Worm (Caenorhabditis elegans) whole organism, L1 larva: ENCODE measurements around the gene EEED8.13.

Source experiments
- C04F5.9 ChIP-seq: sonication (generic microtip); optimal IDR thresholded peaks from 2 replicates; lab custom pipeline; 2016; ENCODE audit warnings: missing genetic modification characterization, missing compliant biosample characterization
- C34B4.2 ChIP-seq: sonication (generic microtip); optimal IDR thresholded peaks from 2 replicates; lab custom pipeline; 2017; ENCODE audit warnings: mild to moderate bottlenecking, missing genetic modification characterization, missing compliant biosample characterization
- aha-1 ChIP-seq: fragments of 150-350 bp; optimal IDR thresholded peaks from 2 replicates; lab custom pipeline; 2014; ENCODE audit warnings: missing biosample characterization, missing genetic modification characterization
- alr-1 ChIP-seq: fragments of 200-800 bp; sonication (Bioruptor generic); optimal IDR thresholded peaks from 2 replicates; lab custom pipeline; 2018; ENCODE audit warnings: borderline replicate concordance, mild to moderate bottlenecking, missing genetic modification characterization, missing compliant biosample characterization
- aly-2 ChIP-seq: fragments of 150-350 bp; optimal IDR thresholded peaks from 2 replicates; lab custom pipeline; 2014; ENCODE audit warnings: missing biosample characterization, missing genetic modification characterization
- blmp-1 ChIP-seq: fragments of 150-350 bp; optimal IDR thresholded peaks from 2 replicates; lab custom pipeline; 2014; ENCODE audit warnings: missing biosample characterization, missing genetic modification characterization
- ceh-63 ChIP-seq: fragments of 200-800 bp; sonication (Bioruptor generic); optimal IDR thresholded peaks from 2 replicates; lab custom pipeline; 2018; ENCODE audit warnings: mild to moderate bottlenecking, missing genetic modification characterization, missing compliant biosample characterization
- ceh-82 ChIP-seq, 3 experiments: fragments of 150-350 bp in 1 of 3; sonication (generic microtip) in 2 of 3; optimal IDR thresholded peaks; 2 replicates each; lab custom pipeline; 2014 to 2017; ENCODE audit warnings: missing biosample characterization in 3 of 3, missing genetic modification characterization in 3 of 3
- ces-1 ChIP-seq: fragments of 150-350 bp; optimal IDR thresholded peaks from 2 replicates; lab custom pipeline; 2014; ENCODE audit warnings: missing biosample characterization, missing genetic modification reagents, missing genetic modification characterization
- efl-1 ChIP-seq, 4 experiments: fragments of 150-350 bp; optimal IDR thresholded peaks in 3 of 4; peaks in 1 of 4; 1 replicate in 1 of 4; 2 replicates in 3 of 4; lab custom pipeline; 2014; ENCODE audit warnings: missing biosample characterization in 2 of 4, missing genetic modification characterization in 2 of 4, missing genetic modification reagents in 2 of 4
- efl-3 ChIP-seq: fragments of 200-800 bp; sonication (Bioruptor generic); optimal IDR thresholded peaks from 2 replicates; lab custom pipeline; 2018; ENCODE audit warnings: mild to moderate bottlenecking, missing genetic modification characterization, missing compliant biosample characterization
- egl-13 ChIP-seq: sonication (generic microtip); optimal IDR thresholded peaks from 2 replicates; lab custom pipeline; 2016; ENCODE audit warnings: missing genotype, missing genetic modification reagents, missing genetic modification characterization, missing compliant biosample characterization
- elt-3 ChIP-seq, 6 experiments: fragments of 150-350 bp in 1 of 6; sonication (generic microtip); optimal IDR thresholded peaks; 2 replicates each; lab custom pipeline; 2017 to 2018; ENCODE audit warnings: missing biosample characterization in 6 of 6, missing genetic modification characterization in 6 of 6, inconsistent platforms in 1 of 6
- ets-5 ChIP-seq: fragments of 200-800 bp; sonication (Bioruptor generic); IDR thresholded peaks from 2 replicates; pipeline ENCODE4 v1.3.6; 2022; ENCODE audit warnings: missing genetic modification characterization, missing compliant biosample characterization
- irx-1 ChIP-seq: sonication (generic microtip); optimal IDR thresholded peaks from 2 replicates; lab custom pipeline; 2016; ENCODE audit warnings: missing genetic modification characterization, missing compliant biosample characterization
- jun-1 ChIP-seq: fragments of 150-350 bp; optimal IDR thresholded peaks from 2 replicates; lab custom pipeline; 2014; ENCODE audit warnings: missing biosample characterization, missing genetic modification reagents, missing genetic modification characterization
- lin-14 ChIP-seq: fragments of 200-800 bp; sonication (Bioruptor generic); optimal IDR thresholded peaks from 2 replicates; lab custom pipeline; 2018; ENCODE audit warnings: mild to moderate bottlenecking, missing genetic modification characterization, moderate library complexity, missing compliant biosample characterization
- lin-15B ChIP-seq: fragments of 150-350 bp; sonication (generic microtip); optimal IDR thresholded peaks from 3 replicates; lab custom pipeline; 2014; ENCODE audit warnings: missing biosample characterization, missing genetic modification characterization
- lin-35 ChIP-seq, 2 experiments: fragments of 150-350 bp; optimal IDR thresholded peaks; 2 replicates each; lab custom pipeline; 2014; ENCODE audit warnings: missing biosample characterization in 2 of 2, missing genetic modification characterization in 2 of 2, missing genetic modification reagents in 2 of 2
- lin-39 ChIP-seq: fragments of 150-350 bp; optimal IDR thresholded peaks from 2 replicates; lab custom pipeline; 2014; ENCODE audit warnings: missing biosample characterization, missing genetic modification reagents, missing genetic modification characterization
- mdl-1 ChIP-seq, 2 experiments: fragments of 150-350 bp; optimal IDR thresholded peaks; 2 replicates each; lab custom pipeline; 2014 to 2017; ENCODE audit warnings: missing biosample characterization in 2 of 2, missing genetic modification characterization in 2 of 2, inconsistent platforms in 1 of 2
- mep-1 ChIP-seq: fragments of 150-350 bp; optimal IDR thresholded peaks from 2 replicates; lab custom pipeline; 2014; ENCODE audit warnings: missing biosample characterization, missing genetic modification characterization
- nhr-237 ChIP-seq: fragments of 150-350 bp; optimal IDR thresholded peaks from 2 replicates; lab custom pipeline; 2014; ENCODE audit warnings: missing biosample characterization, missing genetic modification characterization
- nhr-28 ChIP-seq: fragments of 150-350 bp; optimal IDR thresholded peaks from 2 replicates; lab custom pipeline; 2014; ENCODE audit warnings: missing biosample characterization, missing genetic modification characterization
- nhr-77 ChIP-seq: fragments of 150-350 bp; optimal IDR thresholded peaks from 2 replicates; lab custom pipeline; 2014; ENCODE audit warnings: missing biosample characterization, missing genetic modification characterization
- nhr-84 ChIP-seq: sonication (generic microtip); optimal IDR thresholded peaks from 2 replicates; lab custom pipeline; 2017; ENCODE audit warnings: missing biosample characterization, missing genetic modification characterization
- pag-3 ChIP-seq: sonication (generic microtip); optimal IDR thresholded peaks from 2 replicates; lab custom pipeline; 2017; ENCODE audit warnings: missing genetic modification characterization, mild to moderate bottlenecking, missing compliant biosample characterization, antibody characterized with exemption, borderline replicate concordance; ENCODE audit not compliant: insufficient read depth
- pqm-1 ChIP-seq: sonication (generic microtip); optimal IDR thresholded peaks from 3 replicates; lab custom pipeline; 2017; ENCODE audit warnings: missing biosample characterization, missing genetic modification characterization
- snu-23 ChIP-seq: sonication (generic microtip); optimal IDR thresholded peaks from 2 replicates; lab custom pipeline; 2016; ENCODE audit warnings: missing genetic modification characterization, missing compliant biosample characterization
- sox-4 ChIP-seq: sonication (generic microtip); optimal IDR thresholded peaks from 2 replicates; lab custom pipeline; 2016; ENCODE audit warnings: missing genetic modification characterization, missing compliant biosample characterization
- sptf-1 ChIP-seq: fragments of 150-350 bp; optimal IDR thresholded peaks from 2 replicates; lab custom pipeline; 2014; ENCODE audit warnings: missing biosample characterization, missing genetic modification characterization
- unc-130 ChIP-seq: fragments of 150-350 bp; optimal IDR thresholded peaks from 2 replicates; lab custom pipeline; 2017; ENCODE audit warnings: missing biosample characterization, missing genetic modification characterization, inconsistent platforms
- unc-30 ChIP-seq: sonication (generic microtip); optimal IDR thresholded peaks from 2 replicates; lab custom pipeline; 2017; ENCODE audit warnings: missing biosample characterization, missing genetic modification characterization
- unc-62 ChIP-seq: fragments of 150-350 bp; optimal IDR thresholded peaks from 2 replicates; lab custom pipeline; 2014; ENCODE audit warnings: missing biosample characterization, missing genetic modification reagents, missing genetic modification characterization
- unc-86 ChIP-seq: sonication (generic microtip); optimal IDR thresholded peaks from 2 replicates; lab custom pipeline; 2016; ENCODE audit warnings: missing genetic modification characterization, missing compliant biosample characterization
- vab-15 ChIP-seq: sonication (generic microtip); optimal IDR thresholded peaks from 2 replicates; lab custom pipeline; 2017; ENCODE audit warnings: missing genotype, mild to moderate bottlenecking, missing genetic modification characterization, missing compliant biosample characterization
- zip-4 ChIP-seq: fragments of 200-800 bp; sonication (Bioruptor generic); optimal IDR thresholded peaks from 2 replicates; lab custom pipeline; 2018; ENCODE audit warnings: mild to moderate bottlenecking, missing genetic modification characterization, moderate library complexity, missing compliant biosample characterization
- ztf-4 ChIP-seq: fragments of 150-350 bp; optimal IDR thresholded peaks from 2 replicates; lab custom pipeline; 2014; ENCODE audit warnings: missing biosample characterization, missing genetic modification characterization

EEED8.13 gene

DNA sequence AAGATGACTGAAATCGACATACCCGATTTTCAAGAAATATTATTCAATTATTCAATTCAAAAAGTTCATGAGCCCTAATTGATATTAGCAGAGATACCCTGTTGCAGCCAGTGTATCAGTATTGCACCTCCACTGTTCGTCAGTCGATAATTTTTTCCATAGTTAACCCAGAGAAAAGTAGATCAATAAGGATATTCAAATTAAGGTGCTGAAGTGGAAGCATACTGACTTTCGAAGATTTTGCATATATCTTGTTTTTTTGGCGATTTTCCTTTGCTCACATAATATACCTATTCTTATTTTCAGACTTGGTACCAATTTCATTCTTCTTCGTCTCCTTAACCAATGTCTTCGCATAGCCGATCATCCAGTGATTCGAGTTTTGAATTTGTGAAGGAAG, 6.6 kb upstream of the EEED8.13 start, which contains the start of gene EEED8.15:
Gene EEED8.15 (plus strand): TSS at position 301 of the 400 bp plus-strand sequence.
- TF ChIP-seq ces-1 (no peak), unc-86 (tag; lab: Kevin White, UChicago) (no peak), pag-3 (no peak), zip-4 (GFP tag; lab: Kevin White, UChicago) (no peak), nhr-237 (tag; lab: Kevin White, UChicago) (no peak)

- no peak for TF ChIP-seq vab-15 (tag; lab: Kevin White, UChicago)
- TF ChIP-seq aly-2 (tag; lab: Kevin White, UChicago), result no peak
- TF ChIP-seq snu-23 (GFP tag; lab: Kevin White, UChicago), result no peak
- TF ChIP-seq sptf-1, result no peak
- TF ChIP-seq jun-1, result no peak
- TF ChIP-seq mep-1 (tag; lab: Kevin White, UChicago), result no peak
Measured at ce11 chrII:5418317-5418716, 6.0 kb upstream of the EEED8.13 start.

ce11 chrII:5417905-5418304, 5.5 kb upstream of the EEED8.13 start:
- TF ChIP-seq nhr-84 (tag; lab: Kevin White, UChicago) (no peak), efl-1 (optimal IDR thresholded peaks at IDR 0.05; lab: Kevin White, UChicago) (no peak), efl-1 (GFP tag; optimal IDR thresholded peaks at IDR 0.05 in 1 of 2; lab: Kevin White, UChicago) (peak in 1 of 2 experiments; percentile 23)

ce11 chrII:5416204-5416764, 3.9 kb upstream of the EEED8.13 start, which contains the start of gene EEED8.2:
Gene EEED8.2, plus strand, starts transcription at chrII:5416714.
- TF ChIP-seq elt-3 (tag; optimal IDR thresholded peaks at IDR 0.05; lab: Kevin White, UChicago) (peak in 1 of 6 experiments; percentile 2), unc-30 (tag; lab: Kevin White, UChicago) (no peak), nhr-28 (no peak), aha-1 (no peak), blmp-1 (tag; lab: Kevin White, UChicago) (peak; percentile 14)

- no peak for TF ChIP-seq lin-15B (tag; lab: Kevin White, UChicago)
Measured at ce11 chrII:5414040-5414439, 1.7 kb upstream of the EEED8.13 start, which contains the start of the genes EEED8.14 and EEED8.3. Gene EEED8.14, minus strand, starts transcription at chrII:5414052. Gene EEED8.3, plus strand, starts transcription at chrII:5414276.

DNA sequence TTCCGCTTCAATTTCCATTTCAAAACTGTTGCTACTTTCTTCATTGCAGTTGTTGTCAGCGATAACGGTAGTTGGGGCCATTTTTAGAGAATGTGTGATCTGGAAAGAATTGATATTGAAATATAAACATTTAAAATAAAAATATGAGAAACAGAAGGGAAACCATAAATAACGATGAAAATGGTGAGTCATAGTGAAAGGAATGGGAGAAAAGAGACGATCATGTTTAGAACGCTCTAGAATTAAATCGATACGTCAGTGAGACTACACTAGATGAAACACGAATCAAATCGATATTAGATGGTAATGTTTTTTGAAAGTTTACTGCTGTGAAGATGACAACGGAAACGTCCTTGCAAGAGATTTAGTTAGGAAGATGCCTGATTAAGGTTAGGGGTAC, 3.4 kb downstream of the EEED8.13 start, which contains the start of the genes EEED8.12 and EEED8.4:
Gene EEED8.12 (minus strand): TSS at position 101 of the 400 bp plus-strand sequence.
Gene EEED8.4 (plus strand): TSS at position 396 of the 400 bp plus-strand sequence.
- TF ChIP-seq lin-14 (GFP tag; lab: Kevin White, UChicago), result no peak

- TF ChIP-seq nhr-84 (tag; lab: Kevin White, UChicago) (no peak), unc-62 (GFP tag; lab: Kevin White, UChicago) (no peak), pqm-1 (tag; lab: Kevin White, UChicago) (no peak), lin-35 (GFP tag; optimal IDR thresholded peaks at IDR 0.05; lab: Kevin White, UChicago) (no peak)
Measured at ce11 chrII:5407548-5407947, 4.8 kb downstream of the EEED8.13 start, which contains the start of gene clec-141. Gene clec-141, minus strand, starts transcription at chrII:5407648.

- TF ChIP-seq ztf-4 (tag; lab: Kevin White, UChicago) (no peak), nhr-77 (tag; lab: Kevin White, UChicago) (no peak), C34B4.2 (tag; lab: Kevin White, UChicago) (no peak), irx-1 (tag; lab: Kevin White, UChicago) (no peak), lin-39 (tag; lab: Kevin White, UChicago) (no peak), alr-1 (tag; lab: Kevin White, UChicago) (no peak), ceh-63 (GFP tag; lab: Kevin White, UChicago) (no peak), sox-4 (tag; lab: Kevin White, UChicago) (no peak), ets-5 (GFP tag; lab: Robert Waterston, UW) (no peak), lin-15B (tag; lab: Kevin White, UChicago) (no peak), egl-13 (tag; lab: Kevin White, UChicago) (no peak), efl-1 (optimal IDR thresholded peaks at IDR 0.05; lab: Kevin White, UChicago) (peak; percentile 14 to 41), efl-1 (GFP tag; optimal IDR thresholded peaks at IDR 0.05 in 1 of 2; lab: Kevin White, UChicago) (peak; percentile 36 to 93), efl-3 (no peak), C04F5.9 (no peak), unc-130 (tag; lab: Kevin White, UChicago) (no peak), ceh-82 (tag; optimal IDR thresholded peaks at IDR 0.05; lab: Kevin White, UChicago) (peak in 2 of 3 experiments; percentile 10 to 23), mdl-1 (tag; optimal IDR thresholded peaks at IDR 0.05; lab: Kevin White, UChicago) (peak in 1 of 2 experiments; percentile 1)
Measured at ce11 chrII:5399201-5399600, 13.2 kb downstream of the EEED8.13 start, which contains the start of gene mog-5. Gene mog-5, plus strand, starts transcription at chrII:5399538.
